Fruit fly (Drosophila melanogaster) whole organism, pupa: ENCODE results near the gene CG8508.

Source experiments
- CG10348 ChIP-seq: fragments of 200-800 bp; sonication (Bioruptor generic); IDR thresholded peaks from 2 replicates; pipeline ENCODE4 v1.3.6; 2022; ENCODE audit warnings: missing biosample characterization, missing genetic modification characterization
- CG12605 ChIP-seq: fragments of 200-800 bp; sonication (Bioruptor generic); IDR thresholded peaks from 2 replicates; pipeline ENCODE4 v1.3.6; 2022; ENCODE audit warnings: missing biosample characterization, missing genetic modification characterization
- CG13204 ChIP-seq: fragments of 200-800 bp; sonication (Bioruptor generic); optimal IDR thresholded peaks from 2 replicates; lab custom pipeline; 2018; ENCODE audit warnings: missing biosample characterization, mild to moderate bottlenecking, missing genetic modification characterization, moderate library complexity
- CG14655 ChIP-seq: fragments of 200-800 bp; sonication (Bioruptor generic); optimal IDR thresholded peaks from 3 replicates; lab custom pipeline; 2017; ENCODE audit warnings: mild to moderate bottlenecking, missing biosample characterization, missing genetic modification reagents, missing genetic modification characterization
- CG15710 ChIP-seq: fragments of 200-800 bp; sonication (Bioruptor generic); optimal IDR thresholded peaks from 2 replicates; lab custom pipeline; 2018; ENCODE audit warnings: missing biosample characterization, mild to moderate bottlenecking, missing genetic modification characterization, moderate library complexity
- CG17806 ChIP-seq: fragments of 200-800 bp; sonication (Bioruptor generic); optimal IDR thresholded peaks from 2 replicates; lab custom pipeline; 2018; ENCODE audit warnings: missing biosample characterization, mild to moderate bottlenecking, missing genetic modification characterization, moderate library complexity
- CG32121 ChIP-seq: fragments of 200-800 bp; sonication (Bioruptor generic); IDR thresholded peaks from 2 replicates; pipeline ENCODE4 v1.3.6; 2022; ENCODE audit warnings: missing biosample characterization, missing genetic modification characterization
- CG34367 ChIP-seq: fragments of 200-800 bp; sonication (Bioruptor generic); optimal IDR thresholded peaks from 2 replicates; lab custom pipeline; 2018; ENCODE audit warnings: missing biosample characterization, mild to moderate bottlenecking, missing genetic modification characterization
- CG4496 ChIP-seq: fragments of 200-800 bp; sonication (Bioruptor generic); IDR thresholded peaks from 3 replicates; pipeline ENCODE4 v1.3.6; 2022; ENCODE audit warnings: missing biosample characterization, missing genetic modification characterization
- CG8159 ChIP-seq: fragments of 200-800 bp; sonication (Bioruptor generic); optimal IDR thresholded peaks from 3 replicates; lab custom pipeline; 2018; ENCODE audit warnings: missing biosample characterization, mild to moderate bottlenecking, missing genetic modification characterization, moderate library complexity
- CG8301 ChIP-seq: fragments of 200-800 bp; sonication (Bioruptor generic); optimal IDR thresholded peaks from 2 replicates; lab custom pipeline; 2018; ENCODE audit warnings: missing biosample characterization, mild to moderate bottlenecking, missing genetic modification characterization
- CG9948 ChIP-seq: fragments of 200-800 bp; sonication (Bioruptor generic); optimal IDR thresholded peaks from 2 replicates; lab custom pipeline; 2018; ENCODE audit warnings: missing biosample characterization, mild to moderate bottlenecking, missing genetic modification characterization, moderate library complexity
- D1 ChIP-seq: fragments of 200-800 bp; sonication (Bioruptor generic); optimal IDR thresholded peaks from 2 replicates; lab custom pipeline; 2018; ENCODE audit warnings: missing biosample characterization, mild to moderate bottlenecking, missing genetic modification characterization, moderate library complexity
- EcR ChIP-seq: fragments of 200-800 bp; sonication (Bioruptor generic); optimal IDR thresholded peaks from 3 replicates; lab custom pipeline; 2019; ENCODE audit warnings: missing biosample characterization, missing genetic modification characterization, mild to moderate bottlenecking, moderate library complexity, missing genetic modification reagents
- Ets98B ChIP-seq: fragments of 200-800 bp; sonication (Bioruptor generic); IDR thresholded peaks from 2 replicates; pipeline ENCODE4 v1.3.6; 2022; ENCODE audit warnings: missing biosample characterization, missing genetic modification characterization
- Pif1A ChIP-seq: fragments of 200-800 bp; sonication (Bioruptor generic); optimal IDR thresholded peaks from 3 replicates; lab custom pipeline; 2016; ENCODE audit warnings: missing biosample characterization, missing genetic modification characterization
- Pif1B ChIP-seq: fragments of 200-800 bp; sonication (Bioruptor generic); optimal IDR thresholded peaks from 3 replicates; lab custom pipeline; 2016; ENCODE audit warnings: missing biosample characterization, missing genetic modification characterization
- Snoo ChIP-seq: fragments of 200-800 bp; sonication (Bioruptor generic); optimal IDR thresholded peaks from 3 replicates; lab custom pipeline; 2017; ENCODE audit warnings: missing biosample characterization, mild to moderate bottlenecking, missing genetic modification characterization, inconsistent platforms
- fd96Ca ChIP-seq: fragments of 200-800 bp; sonication (Bioruptor generic); IDR thresholded peaks from 3 replicates; pipeline ENCODE4 v1.3.6; 2022; ENCODE audit warnings: missing biosample characterization, missing genetic modification characterization
- gl ChIP-seq: fragments of 200-800 bp; sonication (Bioruptor generic); optimal IDR thresholded peaks from 2 replicates; lab custom pipeline; 2018; ENCODE audit warnings: missing biosample characterization, mild to moderate bottlenecking, missing genetic modification characterization
- rn ChIP-seq: fragments of 200-800 bp; sonication (Bioruptor generic); IDR thresholded peaks from 2 replicates; pipeline ENCODE4 v1.3.6; 2022; ENCODE audit warnings: missing biosample characterization, missing genetic modification characterization

The CG8508 gene

dm6 chr3R:13186396-13186795 is at the start of gene CG8508:
Gene CG8508, minus strand, starts transcription at chr3R:13186496.
- no peak for TF ChIP-seq gl (tag; lab: Kevin White, UChicago)
- TF ChIP-seq rn (GFP tag; lab: Robert Waterston, UW): no peak
- TF ChIP-seq CG9948 (tag; lab: Kevin White, UChicago): no peak
- no peak for TF ChIP-seq CG14655 (GFP tag; lab: Kevin White, UChicago)
- no peak for TF ChIP-seq Pif1B (GFP tag; lab: Kevin White, UChicago)
- no peak for TF ChIP-seq CG4496 (GFP tag; lab: Robert Waterston, UW)
- no peak for TF ChIP-seq CG12605 (GFP tag; lab: Robert Waterston, UW)
- TF ChIP-seq CG15710 (tag; lab: Kevin White, UChicago): no peak
- TF ChIP-seq D1 (tag; lab: Kevin White, UChicago): no peak
- no peak for TF ChIP-seq Snoo (tag; lab: Kevin White, UChicago)
- no peak for TF ChIP-seq CG32121 (GFP tag; lab: Robert Waterston, UW)
- TF ChIP-seq fd96Ca (GFP tag; lab: Robert Waterston, UW): no peak
- no peak for TF ChIP-seq CG10348 (GFP tag; lab: Robert Waterston, UW)
- TF ChIP-seq CG8159 (tag; lab: Kevin White, UChicago): no peak
- no peak for TF ChIP-seq EcR
- no peak for TF ChIP-seq CG8301 (tag; lab: Kevin White, UChicago)
- TF ChIP-seq CG34367 (tag; lab: Kevin White, UChicago): no peak
- TF ChIP-seq Pif1A (GFP tag; lab: Kevin White, UChicago): no peak
- TF ChIP-seq Ets98B (GFP tag; lab: Robert Waterston, UW): no peak

DNA sequence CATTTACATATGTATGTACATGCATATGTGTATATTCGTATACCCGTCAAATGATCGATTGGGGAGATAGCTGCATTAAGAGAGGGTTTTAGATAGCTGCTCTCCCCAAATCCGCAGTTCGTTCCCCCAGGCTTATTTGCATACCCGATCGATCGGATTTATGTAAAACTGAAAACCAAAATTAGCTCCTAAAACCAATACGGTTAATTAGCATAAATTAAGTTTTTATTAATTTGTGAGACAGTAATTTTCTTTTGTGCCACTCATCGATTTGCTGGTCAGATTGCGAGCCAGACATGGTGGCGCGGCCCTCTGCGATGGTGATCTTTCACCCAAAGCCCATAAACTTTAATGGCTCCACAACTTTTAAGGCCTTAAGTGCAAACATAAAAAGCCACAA is 44.9 kb upstream of the CG8508 start:
- TF ChIP-seq CG9948 (tag; lab: Kevin White, UChicago): no peak
- no peak for TF ChIP-seq CG34367 (tag; lab: Kevin White, UChicago)
- TF ChIP-seq Snoo (tag; lab: Kevin White, UChicago): no peak
- TF ChIP-seq rn (GFP tag; lab: Robert Waterston, UW): no peak
- no peak for TF ChIP-seq CG8159 (tag; lab: Kevin White, UChicago)
- no peak for TF ChIP-seq Ets98B (GFP tag; lab: Robert Waterston, UW)
- TF ChIP-seq CG32121 (GFP tag; lab: Robert Waterston, UW): no peak
- TF ChIP-seq D1 (tag; lab: Kevin White, UChicago): no peak
- no peak for TF ChIP-seq CG4496 (GFP tag; lab: Robert Waterston, UW)

DNA sequence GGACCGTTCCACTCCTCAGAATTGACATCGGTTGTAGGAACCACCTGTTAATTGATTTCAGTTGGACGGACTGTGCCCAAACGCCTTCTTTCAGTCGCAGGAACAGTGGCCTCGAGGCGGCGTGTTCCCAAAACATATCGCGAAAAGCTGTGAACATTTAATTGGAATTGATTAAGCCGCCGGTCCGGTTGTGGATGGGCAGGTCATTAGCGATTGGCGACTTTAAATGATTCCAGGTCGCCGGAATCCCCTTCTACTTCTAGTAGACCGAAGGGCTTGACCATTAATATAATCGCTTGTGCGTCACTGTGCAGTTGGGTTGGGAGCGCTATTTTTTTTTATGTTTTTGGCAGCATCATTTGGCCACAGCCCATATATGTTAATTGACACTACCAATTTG is 35.5 kb upstream of the CG8508 start:
- TF ChIP-seq CG13204 (no peak), CG32121 (GFP tag; lab: Robert Waterston, UW) (no peak), CG12605 (GFP tag; lab: Robert Waterston, UW) (no peak), CG34367 (tag; lab: Kevin White, UChicago) (no peak), CG10348 (GFP tag; lab: Robert Waterston, UW) (no peak), CG9948 (tag; lab: Kevin White, UChicago) (no peak), EcR (no peak), Snoo (tag; lab: Kevin White, UChicago) (no peak), CG8159 (tag; lab: Kevin White, UChicago) (no peak), CG4496 (GFP tag; lab: Robert Waterston, UW) (no peak), Pif1B (GFP tag; lab: Kevin White, UChicago) (no peak), CG15710 (tag; lab: Kevin White, UChicago) (no peak), fd96Ca (GFP tag; lab: Robert Waterston, UW) (no peak), D1 (tag; lab: Kevin White, UChicago) (no peak)
- TF ChIP-seq, all 21 proteins: peak for 0

dm6 chr3R:13220478-13220877 is 34.2 kb upstream of the CG8508 start, which contains the start of gene CG8476:
Gene CG8476, minus strand, starts transcription at chr3R:13220578.
- TF ChIP-seq CG12605 (GFP tag; lab: Robert Waterston, UW) (no peak), CG9948 (tag; lab: Kevin White, UChicago) (no peak), CG10348 (GFP tag; lab: Robert Waterston, UW) (no peak)
- TF ChIP-seq, all 21 proteins: peak for 0

dm6 chr3R:13218733-13219132 is 32.4 kb upstream of the CG8508 start:
- no peak for TF ChIP-seq Ets98B (GFP tag; lab: Robert Waterston, UW)
- no peak for TF ChIP-seq CG8159 (tag; lab: Kevin White, UChicago)
- TF ChIP-seq CG34367 (tag; lab: Kevin White, UChicago): no peak
- no peak for TF ChIP-seq CG8301 (tag; lab: Kevin White, UChicago)
- TF ChIP-seq Snoo (tag; lab: Kevin White, UChicago): no peak
- TF ChIP-seq CG12605 (GFP tag; lab: Robert Waterston, UW): no peak

DNA sequence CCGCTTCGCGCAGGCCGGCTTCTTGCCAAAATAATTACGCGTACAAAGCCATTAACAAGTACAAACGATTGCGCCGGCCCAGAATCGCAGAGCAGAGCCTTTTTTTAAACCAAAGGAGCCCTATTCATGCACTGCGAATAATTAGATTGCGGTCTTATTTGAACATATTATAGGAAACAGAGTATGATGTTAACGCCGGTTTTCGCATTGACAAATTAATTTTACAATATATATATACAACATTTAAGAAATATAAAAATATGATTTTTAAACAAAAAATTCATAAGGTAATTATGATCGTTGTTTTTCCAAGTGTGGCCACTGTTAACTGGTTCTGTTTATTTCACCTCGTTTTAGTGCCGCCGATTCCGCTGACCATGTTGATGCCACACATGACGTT is 28.8 kb upstream of the CG8508 start:
- TF ChIP-seq CG34367 (tag; lab: Kevin White, UChicago) (peak; percentile 3), CG15710 (tag; lab: Kevin White, UChicago) (peak; percentile 63), CG8159 (tag; lab: Kevin White, UChicago) (peak; percentile 81), D1 (tag; lab: Kevin White, UChicago) (no peak), CG32121 (GFP tag; lab: Robert Waterston, UW) (no peak), EcR (no peak), CG9948 (tag; lab: Kevin White, UChicago) (peak; percentile 56), CG14655 (GFP tag; lab: Kevin White, UChicago) (peak; percentile 16), gl (tag; lab: Kevin White, UChicago) (no peak), Ets98B (GFP tag; lab: Robert Waterston, UW) (no peak), Snoo (tag; lab: Kevin White, UChicago) (peak; percentile 39), CG4496 (GFP tag; lab: Robert Waterston, UW) (no peak), CG12605 (GFP tag; lab: Robert Waterston, UW) (no peak), CG10348 (GFP tag; lab: Robert Waterston, UW) (no peak), Pif1B (GFP tag; lab: Kevin White, UChicago) (peak; percentile 27), CG8301 (tag; lab: Kevin White, UChicago) (no peak), Pif1A (GFP tag; lab: Kevin White, UChicago) (peak; percentile 54), fd96Ca (GFP tag; lab: Robert Waterston, UW) (no peak), rn (GFP tag; lab: Robert Waterston, UW) (no peak), CG13204 (no peak), CG17806 (tag; lab: Kevin White, UChicago) (peak; percentile 64)
- TF ChIP-seq, all 21 proteins: peak for 9
